Worm (Caenorhabditis elegans) whole organism, young adult: ENCODE data around the gene hex-3.

Source experiments
- B0019.2 ChIP-seq: fragments of 200-800 bp; sonication (Bioruptor generic); conservative IDR thresholded peaks from 2 replicates; pipeline ENCODE4 v1.3.6; 2022; ENCODE audit warnings: missing genetic modification reagents, missing genetic modification characterization, missing compliant biosample characterization
- K11D2.4 ChIP-seq: fragments of 200-800 bp; sonication (Bioruptor generic); IDR thresholded peaks from 2 replicates; pipeline ENCODE4 v1.3.6; 2022; ENCODE audit warnings: missing genetic modification reagents, missing genetic modification characterization, missing compliant biosample characterization
- K12H6.12 ChIP-seq: fragments of 200-800 bp; sonication (Bioruptor generic); optimal IDR thresholded peaks from 2 replicates; lab custom pipeline; 2018; ENCODE audit warnings: mild to moderate bottlenecking, missing genetic modification characterization, missing compliant biosample characterization
- Y53F4B.3 ChIP-seq: fragments of 200-800 bp; sonication (Bioruptor generic); IDR thresholded peaks from 2 replicates; pipeline ENCODE4 v1.3.6; 2022; ENCODE audit warnings: missing genetic modification reagents, missing genetic modification characterization, missing compliant biosample characterization
- atf-7 ChIP-seq: sonication (generic microtip); optimal IDR thresholded peaks from 2 replicates; lab custom pipeline; 2017; ENCODE audit warnings: mild to moderate bottlenecking, missing genetic modification characterization, missing compliant biosample characterization
- attf-5 ChIP-seq: fragments of 200-800 bp; sonication (Bioruptor generic); optimal IDR thresholded peaks from 2 replicates; lab custom pipeline; 2018; ENCODE audit warnings: mild to moderate bottlenecking, missing genetic modification characterization, missing compliant biosample characterization
- attf-6 ChIP-seq: fragments of 200-800 bp; sonication (Bioruptor generic); IDR thresholded peaks from 2 replicates; pipeline ENCODE4 v1.3.6; 2022; ENCODE audit warnings: missing genetic modification reagents, missing genetic modification characterization, missing compliant biosample characterization
- bed-1 ChIP-seq: fragments of 200-800 bp; sonication (Bioruptor generic); IDR thresholded peaks from 2 replicates; pipeline ENCODE4 v1.3.6; 2022; ENCODE audit warnings: missing genetic modification reagents, missing genetic modification characterization, missing compliant biosample characterization
- bed-2 ChIP-seq: fragments of 200-800 bp; sonication (Bioruptor generic); IDR thresholded peaks from 2 replicates; pipeline ENCODE4 v1.3.6; 2022; ENCODE audit warnings: missing genetic modification reagents, missing genetic modification characterization, missing compliant biosample characterization
- cebp-1 ChIP-seq, 2 experiments: fragments of 200-800 bp in 1 of 2; sonication (Bioruptor generic) in 1 of 2; sonication (generic microtip) in 1 of 2; IDR thresholded peaks in 1 of 2; optimal IDR thresholded peaks in 1 of 2; 2 replicates each; pipeline versions ENCODE4 v1.3.6 to Lab custom; 2017 to 2022; ENCODE audit warnings: missing compliant biosample characterization in 2 of 2, missing genetic modification characterization in 2 of 2, mild to moderate bottlenecking in 1 of 2, missing genetic modification reagents in 1 of 2, moderate library complexity in 1 of 2
- ceh-27 ChIP-seq: fragments of 200-800 bp; sonication (Bioruptor generic); optimal IDR thresholded peaks from 2 replicates; lab custom pipeline; 2018; ENCODE audit warnings: mild to moderate bottlenecking, missing genetic modification characterization, moderate library complexity, missing compliant biosample characterization
- ceh-91 ChIP-seq: fragments of 200-800 bp; sonication (Bioruptor generic); IDR thresholded peaks from 2 replicates; pipeline ENCODE4 v1.3.6; 2022; ENCODE audit warnings: missing genetic modification reagents, missing genetic modification characterization, missing compliant biosample characterization
- dox-1 ChIP-seq: fragments of 200-800 bp; sonication (Bioruptor generic); IDR thresholded peaks from 2 replicates; pipeline ENCODE4 v1.3.6; 2022; ENCODE audit warnings: missing genetic modification reagents, missing genetic modification characterization, missing compliant biosample characterization
- egl-18 ChIP-seq: fragments of 200-800 bp; sonication (Bioruptor generic); IDR thresholded peaks from 2 replicates; pipeline ENCODE4 v1.3.6; 2022; ENCODE audit warnings: missing genetic modification reagents, missing genetic modification characterization, missing compliant biosample characterization
- egl-44 ChIP-seq: fragments of 200-800 bp; sonication (Bioruptor generic); IDR thresholded peaks from 2 replicates; pipeline ENCODE4 v1.3.6; 2022; ENCODE audit warnings: missing genetic modification reagents, missing genetic modification characterization, missing compliant biosample characterization
- egrh-3 ChIP-seq: fragments of 200-800 bp; sonication (Bioruptor generic); IDR thresholded peaks from 2 replicates; pipeline ENCODE4 v1.3.6; 2022; ENCODE audit warnings: missing genetic modification reagents, missing genetic modification characterization, missing compliant biosample characterization
- ekl-4 ChIP-seq: fragments of 200-800 bp; sonication (Bioruptor generic); IDR thresholded peaks from 2 replicates; pipeline ENCODE4 v1.3.6; 2022; ENCODE audit warnings: missing genetic modification reagents, missing genetic modification characterization, missing compliant biosample characterization
- hlh-26 ChIP-seq: fragments of 200-800 bp; sonication (Bioruptor generic); conservative IDR thresholded peaks from 2 replicates; pipeline ENCODE4 v1.3.6; 2022; ENCODE audit warnings: missing genetic modification reagents, missing genetic modification characterization, missing compliant biosample characterization
- lin-35 ChIP-seq, 3 experiments: fragments of 150-350 bp in 2 of 3; sonication (generic microtip) in 1 of 3; optimal IDR thresholded peaks; 2 replicates each; lab custom pipeline; 2014 to 2018; ENCODE audit warnings: missing biosample characterization in 3 of 3, missing genetic modification characterization in 3 of 3, missing genetic modification reagents in 3 of 3
- lin-54 ChIP-seq: fragments of 200-800 bp; sonication (Bioruptor generic); optimal IDR thresholded peaks from 2 replicates; lab custom pipeline; 2018; ENCODE audit warnings: mild to moderate bottlenecking, missing genetic modification characterization, missing compliant biosample characterization
- lsy-27 ChIP-seq: sonication (generic microtip); optimal IDR thresholded peaks from 2 replicates; lab custom pipeline; 2017; ENCODE audit warnings: missing genetic modification characterization, mild to moderate bottlenecking, missing compliant biosample characterization, antibody characterized with exemption, missing genotype, borderline replicate concordance; ENCODE audit not compliant: insufficient read depth
- madf-3 ChIP-seq: fragments of 200-800 bp; sonication (Bioruptor generic); IDR thresholded peaks from 2 replicates; pipeline ENCODE4 v1.3.6; 2022; ENCODE audit warnings: missing genetic modification reagents, missing genetic modification characterization, missing compliant biosample characterization
- nhr-179 ChIP-seq: sonication (generic microtip); optimal IDR thresholded peaks from 2 replicates; lab custom pipeline; 2016; ENCODE audit warnings: mild to moderate bottlenecking, missing genetic modification characterization, missing compliant biosample characterization
- pbrm-1 ChIP-seq: fragments of 200-800 bp; sonication (Bioruptor generic); IDR thresholded peaks from 2 replicates; pipeline ENCODE4 v1.3.6; 2022; ENCODE audit warnings: missing genetic modification reagents, missing genetic modification characterization, missing compliant biosample characterization
- rpc-1 ChIP-seq, 2 experiments: fragments of 150-350 bp in 1 of 2; sonication (generic microtip) in 1 of 2; optimal IDR thresholded peaks; 2 replicates each; lab custom pipeline; 2014 to 2018; ENCODE audit warnings: missing biosample characterization in 1 of 2, missing genetic modification characterization in 1 of 2, missing genetic modification reagents in 1 of 2, missing genotype in 1 of 2
- snpc-1.3 ChIP-seq: sonication (generic microtip); optimal IDR thresholded peaks from 2 replicates; lab custom pipeline; 2017; ENCODE audit warnings: missing genetic modification characterization, mild to moderate bottlenecking, missing compliant biosample characterization, antibody characterized with exemption, moderate library complexity, missing genotype, missing genetic modification reagents; ENCODE audit not compliant: insufficient read depth
- snpc-3.4 ChIP-seq: sonication (generic microtip); optimal IDR thresholded peaks from 2 replicates; lab custom pipeline; 2017; ENCODE audit warnings: missing genetic modification characterization, mild to moderate bottlenecking, missing compliant biosample characterization, antibody characterized with exemption, moderate library complexity, missing genotype, missing genetic modification reagents
- sptf-2 ChIP-seq: fragments of 200-800 bp; sonication (Bioruptor generic); optimal IDR thresholded peaks from 2 replicates; lab custom pipeline; 2018; ENCODE audit warnings: mild to moderate bottlenecking, missing genetic modification characterization, missing compliant biosample characterization
- xnd-1 ChIP-seq: sonication (generic microtip); optimal IDR thresholded peaks from 2 replicates; lab custom pipeline; 2016; ENCODE audit warnings: missing genotype, missing genetic modification reagents, missing genetic modification characterization, missing compliant biosample characterization
- zfh-2 ChIP-seq: fragments of 200-800 bp; sonication (Bioruptor generic); conservative IDR thresholded peaks from 2 replicates; pipeline ENCODE4 v1.3.6; 2022; ENCODE audit warnings: missing genetic modification reagents, missing genetic modification characterization, missing compliant biosample characterization
- zim-3 ChIP-seq: sonication (generic microtip); optimal IDR thresholded peaks from 2 replicates; lab custom pipeline; 2017; ENCODE audit warnings: mild to moderate bottlenecking, missing genetic modification characterization, moderate library complexity, missing compliant biosample characterization
- ztf-3 ChIP-seq: fragments of 200-800 bp; sonication (Bioruptor generic); optimal IDR thresholded peaks from 2 replicates; lab custom pipeline; 2018; ENCODE audit warnings: mild to moderate bottlenecking, missing genetic modification characterization, missing compliant biosample characterization
- ztf-6 ChIP-seq: fragments of 200-800 bp; sonication (Bioruptor generic); IDR thresholded peaks from 2 replicates; pipeline ENCODE4 v1.3.6; 2022; ENCODE audit warnings: missing genetic modification reagents, missing genetic modification characterization, missing compliant biosample characterization

Gene hex-3

DNA sequence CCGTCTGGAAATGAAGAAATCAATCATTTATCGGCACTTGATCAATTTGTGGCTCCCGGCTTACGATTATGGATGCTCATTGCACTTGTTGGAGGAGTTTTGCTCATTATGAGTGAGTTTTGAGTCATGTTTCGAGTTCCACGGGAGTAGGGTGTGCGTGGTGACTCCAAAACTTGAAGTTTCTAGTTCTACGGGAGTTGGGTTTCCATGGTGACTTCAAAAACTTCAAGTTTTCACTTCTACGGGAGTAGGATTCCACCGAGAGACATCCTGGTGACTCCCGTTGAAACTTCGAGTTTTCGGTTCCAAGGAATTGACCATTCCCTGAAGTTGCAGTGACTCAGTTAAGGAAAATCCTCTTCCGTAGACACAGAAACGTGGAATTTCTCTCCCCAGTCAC, 7.8 kb downstream of the hex-3 start (continued):
- TF ChIP-seq egl-18 (GFP tag; lab: Robert Waterston, UW) (no peak), bed-2 (GFP tag; lab: Robert Waterston, UW) (peak; percentile 56; the same call in 1 of the 2 replicates), dox-1 (GFP tag; lab: Robert Waterston, UW) (no peak)

DNA sequence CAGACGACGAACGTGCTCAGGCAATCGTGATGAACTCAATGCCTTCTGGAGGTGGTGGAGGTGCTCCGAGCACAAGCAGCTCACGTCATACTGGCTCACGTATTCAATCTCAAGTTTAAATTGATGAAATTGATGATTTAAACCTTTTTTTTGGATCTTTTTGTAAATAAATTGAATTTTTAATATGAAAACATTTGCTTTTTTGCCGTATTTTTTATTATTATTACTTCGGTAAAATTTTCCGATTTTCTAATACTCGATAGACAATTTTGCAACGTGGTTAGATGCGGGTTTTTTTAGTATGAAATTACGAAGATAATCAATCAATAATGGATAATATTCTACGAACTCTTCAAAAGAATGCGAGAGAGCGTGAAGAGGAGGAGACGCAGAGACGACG, 9.0 kb downstream of the hex-3 start, which contains the start of gene oxi-1:
TSS of gene oxi-1 (plus strand) at position 301 of the 400 bp plus-strand sequence.
- no peak for TF ChIP-seq B0019.2 (GFP tag; lab: Robert Waterston, UW)
- TF ChIP-seq sptf-2 (GFP tag; lab: Kevin White, UChicago) = no peak
- no peak for TF ChIP-seq K12H6.12
- TF ChIP-seq pbrm-1 (GFP tag; lab: Robert Waterston, UW) = no peak
- no peak for TF ChIP-seq rpc-1 (optimal IDR thresholded peaks at IDR 0.05; lab: Kevin White, UChicago)
- no peak for TF ChIP-seq rpc-1 (tag; optimal IDR thresholded peaks at IDR 0.05; lab: Kevin White, UChicago)
- no peak for TF ChIP-seq hlh-26 (GFP tag; lab: Robert Waterston, UW)
- no peak for TF ChIP-seq xnd-1
- no peak for TF ChIP-seq ekl-4
- no peak for TF ChIP-seq madf-3 (GFP tag; lab: Robert Waterston, UW)
- TF ChIP-seq lin-54 (GFP tag; lab: Kevin White, UChicago) = no peak
- TF ChIP-seq egrh-3 (GFP tag; lab: Robert Waterston, UW) = no peak
- TF ChIP-seq cebp-1 (GFP tag; IDR thresholded peaks at IDR 0.05; lab: Robert Waterston, UW) = no peak
- TF ChIP-seq cebp-1 (tag; optimal IDR thresholded peaks at IDR 0.05; lab: Kevin White, UChicago) = no peak
- TF ChIP-seq Y53F4B.3 (GFP tag; lab: Robert Waterston, UW) = no peak
- no peak for TF ChIP-seq atf-7 (tag; lab: Kevin White, UChicago)

DNA sequence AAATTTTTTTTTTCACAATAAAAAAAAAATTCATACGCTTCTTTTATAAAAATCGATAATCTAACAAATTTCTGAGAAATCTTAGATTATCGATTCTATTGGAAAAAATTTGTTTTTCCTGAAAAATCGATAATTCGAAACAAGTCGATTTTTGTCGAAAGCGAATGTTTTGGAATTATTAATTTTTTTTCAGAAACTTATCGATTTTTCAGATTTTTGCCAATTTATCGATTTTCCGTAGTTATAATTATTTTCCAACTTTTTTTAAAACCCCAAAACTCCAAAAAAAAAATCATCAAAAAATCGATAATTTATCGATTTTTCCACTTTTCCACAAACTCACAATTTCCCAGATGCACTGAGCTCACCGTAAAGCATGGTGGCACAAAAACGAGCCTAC, 12.4 kb downstream of the hex-3 start:
- TF ChIP-seq nhr-179 (tag; lab: Kevin White, UChicago) (no peak), ztf-3 (no peak)

DNA sequence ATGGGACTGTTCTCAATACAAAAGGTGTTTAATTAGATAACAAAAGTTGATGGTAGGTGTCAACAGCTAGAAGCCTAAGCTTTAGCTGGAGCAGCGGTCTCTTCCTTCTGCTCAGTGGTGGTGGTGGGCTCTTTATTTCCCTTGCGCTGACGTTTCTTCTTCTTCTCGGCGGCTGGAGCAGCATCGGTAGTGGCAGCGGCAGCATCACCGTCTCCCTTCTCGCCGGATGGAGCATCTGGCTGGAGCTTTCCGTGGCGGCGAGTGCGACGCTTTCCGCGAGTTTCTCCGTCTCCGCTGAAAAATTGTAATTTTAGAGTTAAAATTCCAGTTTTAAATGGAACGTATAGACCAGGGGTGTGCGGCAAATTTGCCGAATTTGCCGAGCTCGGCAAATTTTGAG, 18.1 kb downstream of the hex-3 start:
- TF ChIP-seq egl-18 (GFP tag; lab: Robert Waterston, UW) = no peak
- TF ChIP-seq zfh-2 (GFP tag; lab: Robert Waterston, UW) = peak; percentile 70; the same call in 1 of the 2 replicates
- TF ChIP-seq attf-6 (GFP tag; lab: Robert Waterston, UW) = no peak
- no peak for TF ChIP-seq ceh-91
- TF ChIP-seq egrh-3 (GFP tag; lab: Robert Waterston, UW) = peak; percentile 75
- TF ChIP-seq lsy-27 (tag; lab: Kevin White, UChicago) = no peak
- no peak for TF ChIP-seq egl-44
- no peak for TF ChIP-seq snpc-3.4
- no peak for TF ChIP-seq ztf-6 (GFP tag; lab: Robert Waterston, UW)
- TF ChIP-seq attf-5 = no peak
- no peak for TF ChIP-seq zim-3 (tag; lab: Kevin White, UChicago)
- no peak for TF ChIP-seq ceh-27 (GFP tag; lab: Kevin White, UChicago)
- TF ChIP-seq bed-1 (GFP tag; lab: Robert Waterston, UW) = no peak
- no peak for TF ChIP-seq xnd-1
- no peak for TF ChIP-seq snpc-1.3 (tag; lab: Kevin White, UChicago)
- no peak for TF ChIP-seq lin-35 (GFP tag; optimal IDR thresholded peaks at IDR 0.05; lab: Kevin White, UChicago)
- no peak for TF ChIP-seq K11D2.4 (GFP tag; lab: Robert Waterston, UW)
- TF ChIP-seq, all 124 proteins: peak for 2
